Fruit fly (Drosophila melanogaster) whole organism, embryonic: Measurements from ENCODE around the gene Cyp313b1.

ENCODE experiments used
- CG11398 ChIP-seq: fragments of 200-800 bp; sonication (Bioruptor generic); optimal IDR thresholded peaks from 2 replicates; lab custom pipeline; 2016; ENCODE audit warnings: missing biosample characterization, missing genetic modification characterization
- CG11456 ChIP-seq: fragments of 200-800 bp; sonication (Bioruptor generic); IDR thresholded peaks from 3 replicates; pipeline ENCODE4 v1.3.6; 2022; ENCODE audit warnings: missing biosample characterization, missing genetic modification characterization
- CG11504 ChIP-seq: fragments of 200-800 bp; sonication (Bioruptor generic); optimal IDR thresholded peaks from 3 replicates; lab custom pipeline; 2019; ENCODE audit warnings: missing biosample characterization, mild to moderate bottlenecking, missing genetic modification characterization, moderate library complexity
- CG12071 ChIP-seq: fragments of 200-800 bp; sonication (Bioruptor generic); optimal IDR thresholded peaks from 3 replicates; lab custom pipeline; 2018; ENCODE audit warnings: missing biosample characterization, mild to moderate bottlenecking, missing genetic modification characterization
- CG12219 ChIP-seq: fragments of 200-800 bp; sonication (Bioruptor generic); optimal IDR thresholded peaks from 3 replicates; lab custom pipeline; 2018; ENCODE audit warnings: missing biosample characterization, mild to moderate bottlenecking, missing genetic modification characterization
- CG1233 ChIP-seq: fragments of 200-800 bp; sonication (Bioruptor generic); optimal IDR thresholded peaks from 4 replicates; lab custom pipeline; 2018; ENCODE audit warnings: missing biosample characterization, mild to moderate bottlenecking, missing genetic modification characterization
- CG12659 ChIP-seq: fragments of 200-800 bp; sonication (Bioruptor generic); optimal IDR thresholded peaks from 3 replicates; lab custom pipeline; 2017; ENCODE audit warnings: mild to moderate bottlenecking, missing biosample characterization, missing genetic modification reagents, missing genetic modification characterization
- CG17385 ChIP-seq: fragments of 200-800 bp; sonication (Bioruptor generic); optimal IDR thresholded peaks from 3 replicates; lab custom pipeline; 2018; ENCODE audit warnings: missing biosample characterization, mild to moderate bottlenecking, missing genetic modification characterization
- CG18476 ChIP-seq: fragments of 200-800 bp; sonication (Bioruptor generic); optimal IDR thresholded peaks from 2 replicates; lab custom pipeline; 2016; ENCODE audit warnings: missing biosample characterization, mild to moderate bottlenecking, missing genetic modification characterization
- CG33557 ChIP-seq: fragments of 200-800 bp; sonication (Bioruptor generic); optimal IDR thresholded peaks from 2 replicates; lab custom pipeline; 2019; ENCODE audit warnings: missing biosample characterization, mild to moderate bottlenecking, missing genetic modification characterization, moderate library complexity
- CG34376 ChIP-seq: fragments of 200-800 bp; sonication (Bioruptor generic); optimal IDR thresholded peaks from 2 replicates; lab custom pipeline; 2018; ENCODE audit warnings: missing biosample characterization, mild to moderate bottlenecking, missing genetic modification characterization
- CG5953 ChIP-seq: fragments of 200-800 bp; sonication (Bioruptor generic); IDR thresholded peaks from 2 replicates; pipeline ENCODE4 v1.3.6; 2022; ENCODE audit warnings: missing biosample characterization, missing genetic modification characterization
- CG6272 ChIP-seq: fragments of 200-800 bp; sonication (Bioruptor generic); IDR thresholded peaks from 2 replicates; pipeline ENCODE4 v1.3.6; 2022; ENCODE audit warnings: missing biosample characterization, missing genetic modification characterization
- CG7556 ChIP-seq: fragments of 200-800 bp; sonication (Bioruptor generic); optimal IDR thresholded peaks from 2 replicates; lab custom pipeline; 2017; ENCODE audit warnings: missing biosample characterization, mild to moderate bottlenecking, missing genetic modification characterization
- CG7786 ChIP-seq: fragments of 200-800 bp; sonication (Bioruptor generic); optimal IDR thresholded peaks from 2 replicates; lab custom pipeline; 2016; ENCODE audit warnings: missing biosample characterization, missing genetic modification characterization
- CG8290 ChIP-seq, 3 experiments: fragments of 200-800 bp; sonication (Bioruptor generic); optimal IDR thresholded peaks; 2 replicates each; lab custom pipeline; 2016 to 2019; ENCODE audit warnings: missing biosample characterization in 3 of 3, missing genetic modification characterization in 3 of 3, mild to moderate bottlenecking in 2 of 3, moderate library complexity in 1 of 3
- CG8388 ChIP-seq: fragments of 200-800 bp; sonication (Bioruptor generic); optimal IDR thresholded peaks from 2 replicates; lab custom pipeline; 2019; ENCODE audit warnings: missing biosample characterization, mild to moderate bottlenecking, missing genetic modification characterization, moderate library complexity
- CG9876 ChIP-seq: fragments of 200-800 bp; sonication (Bioruptor generic); optimal IDR thresholded peaks from 2 replicates; lab custom pipeline; 2016; ENCODE audit warnings: missing biosample characterization, missing genetic modification characterization
- D19B ChIP-seq: fragments of 200-800 bp; sonication (Bioruptor generic); optimal IDR thresholded peaks from 2 replicates; lab custom pipeline; 2017; ENCODE audit warnings: missing biosample characterization, mild to moderate bottlenecking, missing genetic modification characterization
- Dad ChIP-seq: fragments of 200-800 bp; sonication (Bioruptor generic); optimal IDR thresholded peaks from 3 replicates; lab custom pipeline; 2016; ENCODE audit warnings: missing biosample characterization, missing genetic modification characterization
- Dip3 ChIP-seq: fragments of 200-800 bp; sonication (Bioruptor generic); optimal IDR thresholded peaks from 3 replicates; lab custom pipeline; 2016; ENCODE audit warnings: missing biosample characterization, missing genetic modification characterization
- Dref ChIP-seq: fragments of 200-800 bp; sonication (Bioruptor generic); IDR thresholded peaks from 2 replicates; pipeline ENCODE4 v1.3.6; 2022; ENCODE audit warnings: missing biosample characterization, missing genetic modification characterization
- ERR ChIP-seq: fragments of 200-800 bp; sonication (Bioruptor generic); optimal IDR thresholded peaks from 2 replicates; lab custom pipeline; 2016; ENCODE audit warnings: missing biosample characterization, missing genetic modification characterization
- Eip74EF ChIP-seq, 2 experiments: fragments of 200-800 bp in 1 of 2; fragments of >200 bp in 1 of 2; sonication (Bioruptor generic) in 1 of 2; optimal IDR thresholded peaks; 2 replicates each; lab custom pipeline; 2017 to 2019; ENCODE audit warnings: missing biosample characterization in 2 of 2, missing genetic modification characterization in 2 of 2, mild to moderate bottlenecking in 1 of 2, moderate library complexity in 1 of 2
- HHEX ChIP-seq: fragments of 200-800 bp; sonication (Bioruptor generic); optimal IDR thresholded peaks from 3 replicates; lab custom pipeline; 2017; ENCODE audit warnings: missing biosample characterization, mild to moderate bottlenecking, missing genetic modification characterization, missing genetic modification reagents
- Hr51 ChIP-seq, 2 experiments: fragments of 200-800 bp; sonication (Bioruptor generic); optimal IDR thresholded peaks; 2 replicates in 1 of 2; 3 replicates in 1 of 2; lab custom pipeline; 2016 to 2018; ENCODE audit warnings: missing biosample characterization in 2 of 2, missing genetic modification characterization in 2 of 2, mild to moderate bottlenecking in 1 of 2, moderate library complexity in 1 of 2
- Hr78 ChIP-seq, 2 experiments: fragments of 200-800 bp in 1 of 2; fragments of >200 bp in 1 of 2; sonication (Bioruptor generic) in 1 of 2; optimal IDR thresholded peaks; 2 replicates each; lab custom pipeline; 2017 to 2019; ENCODE audit warnings: missing biosample characterization in 2 of 2, missing genetic modification characterization in 2 of 2, mild to moderate bottlenecking in 1 of 2, moderate library complexity in 1 of 2
- Mes4 ChIP-seq: fragments of 200-800 bp; sonication (Bioruptor generic); optimal IDR thresholded peaks from 2 replicates; lab custom pipeline; 2016; ENCODE audit warnings: missing biosample characterization, missing genetic modification characterization
- Mrtf ChIP-seq: fragments of 200-800 bp; sonication (Bioruptor generic); IDR thresholded peaks from 3 replicates; pipeline ENCODE4 v1.3.6; 2022; ENCODE audit warnings: missing biosample characterization, missing genetic modification characterization
- Opbp ChIP-seq: fragments of 200-800 bp; sonication (Bioruptor generic); IDR thresholded peaks from 3 replicates; pipeline ENCODE4 v1.3.6; 2022; ENCODE audit warnings: missing biosample characterization, missing genetic modification characterization; ENCODE audit not compliant: partially characterized antibody
- Spps ChIP-seq: fragments of 200-800 bp; sonication (Bioruptor generic); optimal IDR thresholded peaks from 2 replicates; lab custom pipeline; 2018; ENCODE audit warnings: missing biosample characterization, mild to moderate bottlenecking, missing genetic modification characterization
- Xrp1 ChIP-seq: fragments of 200-800 bp; sonication (Bioruptor generic); IDR thresholded peaks from 2 replicates; pipeline ENCODE4 v1.3.6; 2022; ENCODE audit warnings: missing biosample characterization, missing genetic modification characterization
- az2 ChIP-seq: fragments of 200-800 bp; sonication (Bioruptor generic); optimal IDR thresholded peaks from 3 replicates; lab custom pipeline; 2016; ENCODE audit warnings: missing biosample characterization, missing genetic modification characterization
- bigmax ChIP-seq: fragments of 200-800 bp; sonication (Bioruptor generic); optimal IDR thresholded peaks from 2 replicates; lab custom pipeline; 2018; ENCODE audit warnings: missing biosample characterization, mild to moderate bottlenecking, missing genetic modification characterization
- bsh ChIP-seq, 2 experiments: fragments of 200-800 bp; sonication (Bioruptor generic); optimal IDR thresholded peaks; 2 replicates each; lab custom pipeline; 2017 to 2018; ENCODE audit warnings: mild to moderate bottlenecking in 2 of 2, missing biosample characterization in 2 of 2, missing genetic modification characterization in 2 of 2, moderate library complexity in 1 of 2
- chm ChIP-seq: fragments of 200-800 bp; sonication (Bioruptor generic); IDR thresholded peaks from 2 replicates; pipeline ENCODE4 v1.3.6; 2022; ENCODE audit warnings: missing biosample characterization, missing genetic modification characterization
- da ChIP-seq: fragments of 200-800 bp; sonication (Bioruptor generic); optimal IDR thresholded peaks from 2 replicates; lab custom pipeline; 2016; ENCODE audit warnings: missing biosample characterization, missing genetic modification characterization
- dm ChIP-seq: fragments of 200-800 bp; sonication (Bioruptor generic); optimal IDR thresholded peaks from 3 replicates; lab custom pipeline; 2016; ENCODE audit warnings: missing biosample characterization, missing genetic modification characterization
- gce ChIP-seq: fragments of 200-800 bp; sonication (Bioruptor generic); IDR thresholded peaks from 3 replicates; pipeline ENCODE4 v1.3.6; 2022; ENCODE audit warnings: missing biosample characterization, missing genetic modification characterization
- org-1 ChIP-seq: fragments of 200-800 bp; sonication (Bioruptor generic); optimal IDR thresholded peaks from 2 replicates; lab custom pipeline; 2017; ENCODE audit warnings: missing biosample characterization, missing genetic modification characterization
- otp ChIP-seq: fragments of 200-800 bp; sonication (Bioruptor generic); IDR thresholded peaks from 3 replicates; pipeline ENCODE4, ENCODE4 v1.3.6; 2022; ENCODE audit warnings: missing biosample characterization, missing genetic modification characterization
- pros ChIP-seq: fragments of 200-800 bp; sonication (Bioruptor generic); optimal IDR thresholded peaks from 3 replicates; lab custom pipeline; 2019; ENCODE audit warnings: missing biosample characterization, mild to moderate bottlenecking, missing genetic modification characterization, moderate library complexity
- schlank ChIP-seq: fragments of 200-800 bp; sonication (Bioruptor generic); optimal IDR thresholded peaks from 2 replicates; lab custom pipeline; 2018; ENCODE audit warnings: missing biosample characterization, mild to moderate bottlenecking, missing genetic modification characterization
- sens ChIP-seq: fragments of 200-800 bp; sonication (Bioruptor generic); peaks from one replicate; lab custom pipeline; 2016; ENCODE audit warnings: missing biosample characterization, missing genetic modification characterization
- stc ChIP-seq: fragments of 200-800 bp; sonication (Bioruptor generic); IDR thresholded peaks from 2 replicates; pipeline ENCODE4 v1.3.6; 2022; ENCODE audit warnings: missing biosample characterization, missing genetic modification characterization
- stwl ChIP-seq: fragments of 200-800 bp; sonication (Bioruptor generic); optimal IDR thresholded peaks from 3 replicates; lab custom pipeline; 2018; ENCODE audit warnings: missing biosample characterization, mild to moderate bottlenecking, missing genetic modification characterization, moderate library complexity
- wdn ChIP-seq: fragments of 200-800 bp; sonication (Bioruptor generic); IDR thresholded peaks from 2 replicates; pipeline ENCODE4 v1.3.6; 2022; ENCODE audit warnings: missing biosample characterization, missing genetic modification characterization

The Cyp313b1 gene

DNA sequence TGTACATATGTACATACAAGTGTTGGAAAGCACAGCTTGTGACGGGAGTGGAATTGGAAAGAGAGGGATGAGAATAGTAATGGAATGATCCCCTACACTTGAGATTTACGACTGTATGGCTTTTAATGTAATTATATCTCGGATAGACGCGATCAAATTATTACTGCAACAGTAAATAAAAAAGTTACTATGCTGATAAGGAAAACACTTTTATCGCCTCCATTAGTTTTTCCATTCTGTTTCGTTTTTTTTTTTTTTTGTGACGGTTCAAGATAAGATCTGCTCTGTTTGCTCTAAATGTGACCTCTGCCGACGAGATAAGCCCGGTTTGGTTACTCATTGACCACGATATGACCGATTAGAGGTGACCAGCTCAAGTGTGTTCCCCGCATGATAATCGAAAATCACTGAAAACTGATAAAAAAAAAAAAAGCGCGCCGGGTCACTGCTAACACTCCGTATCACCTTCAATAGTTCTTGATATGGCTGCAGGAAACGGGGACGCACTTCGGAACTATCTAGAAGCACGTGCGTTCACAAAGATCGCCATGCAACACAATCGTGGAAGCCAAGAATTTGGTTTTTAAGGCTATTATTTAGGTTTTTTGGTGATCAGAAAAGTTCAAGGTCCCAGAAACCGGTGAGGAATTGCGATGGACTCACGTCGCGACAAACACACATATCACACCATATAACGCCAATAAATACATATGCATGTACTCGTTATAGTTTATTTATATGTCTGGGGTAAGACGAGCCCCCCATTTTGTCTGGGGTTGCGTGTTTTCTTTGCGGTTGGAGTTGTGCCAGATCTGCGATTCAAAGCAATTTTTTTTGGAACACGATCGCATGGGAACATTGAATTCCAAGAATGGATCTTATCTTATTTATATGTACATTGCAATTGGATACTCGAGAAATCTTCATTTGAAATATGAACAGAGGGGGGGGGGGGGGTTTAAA is 25.4 kb upstream of the Cyp313b1 start, which contains the start of gene p (continued):
- TF ChIP-seq wdn (GFP tag; lab: Robert Waterston, UW): 0 out of 2 replicates have a peak, but pooled peaks have one; percentile 21
- TF ChIP-seq otp (GFP tag; lab: Robert Waterston, UW): no peak
- peak; percentile 27 for TF ChIP-seq CG9876 (GFP tag; lab: Kevin White, UChicago)
- TF ChIP-seq Hr51 (GFP tag; optimal IDR thresholded peaks at IDR 0.05; lab: Kevin White, UChicago): peak in 1 of 2 experiments; percentile 43
- peak; percentile 26 for TF ChIP-seq az2 (GFP tag; lab: Kevin White, UChicago)
- TF ChIP-seq CG8388 (GFP tag; lab: Kevin White, UChicago): no peak
- peak; percentile 91 for TF ChIP-seq CG34376
- peak; percentile 34 for TF ChIP-seq CG1233
- peak; percentile 3; the same call in 1 of the 2 replicates for TF ChIP-seq CG5953 (GFP tag; lab: Robert Waterston, UW)
- no peak for TF ChIP-seq dm
- TF ChIP-seq sens: peak; percentile 90
- 0 out of 2 replicates have a peak, but pooled peaks have one; percentile 32 for TF ChIP-seq chm
- TF ChIP-seq gce (GFP tag; lab: Robert Waterston, UW): no peak
- TF ChIP-seq stc (GFP tag; lab: Robert Waterston, UW): 0 out of 2 replicates have a peak, but pooled peaks have one; percentile 21
- TF ChIP-seq Dip3 (GFP tag; lab: Kevin White, UChicago): peak; percentile 30
- TF ChIP-seq Hr78 (GFP tag; optimal IDR thresholded peaks at IDR 0.05; lab: Kevin White, UChicago): peak in 1 of 2 experiments; percentile 98
- TF ChIP-seq D19B (GFP tag; lab: Kevin White, UChicago): peak; percentile 18
- TF ChIP-seq CG6272 (GFP tag; lab: Robert Waterston, UW): no peak
- no peak for TF ChIP-seq da (GFP tag; lab: Kevin White, UChicago)
- peak; percentile 25 for TF ChIP-seq CG7786 (GFP tag; lab: Kevin White, UChicago)
- TF ChIP-seq CG33557 (GFP tag; lab: Kevin White, UChicago): peak; percentile 63
- TF ChIP-seq CG12071: peak; percentile 34
- peak; percentile 49 for TF ChIP-seq CG11504
- no peak for TF ChIP-seq Dref (GFP tag; lab: Robert Waterston, UW)
- TF ChIP-seq ERR (GFP tag; lab: Kevin White, UChicago): no peak
- TF ChIP-seq CG18476 (GFP tag; lab: Kevin White, UChicago): peak; percentile 27
- peak; percentile 37 for TF ChIP-seq Dad (GFP tag; lab: Kevin White, UChicago)
- no peak for TF ChIP-seq bigmax (GFP tag; lab: Kevin White, UChicago)
- no peak for TF ChIP-seq Mrtf
- peak; percentile 9 for TF ChIP-seq org-1 (GFP tag; lab: Kevin White, UChicago)
- peak; percentile 4 for TF ChIP-seq CG11398 (GFP tag; lab: Kevin White, UChicago)
- TF ChIP-seq CG12659: peak; percentile 43
- TF ChIP-seq CG7556 (GFP tag; lab: Kevin White, UChicago): peak; percentile 61
- no peak for TF ChIP-seq Spps (tag; lab: Kevin White, UChicago)
- peak; percentile 3 for TF ChIP-seq CG12219
- 0 out of 3 replicates have a peak, but pooled peaks have one; percentile 61 for TF ChIP-seq CG11456 (GFP tag; lab: Robert Waterston, UW)
- TF ChIP-seq Eip74EF (GFP tag; optimal IDR thresholded peaks at IDR 0.05; lab: Kevin White, UChicago): peak in 1 of 2 experiments; percentile 50
- TF ChIP-seq HHEX (GFP tag; lab: Kevin White, UChicago): peak; percentile 54
- peak in 1 of 2 experiments; percentile 50 for TF ChIP-seq bsh (GFP tag; optimal IDR thresholded peaks at IDR 0.05; lab: Kevin White, UChicago)
- TF ChIP-seq stwl (tag; lab: Kevin White, UChicago): peak; percentile 50
- peak; percentile 47 for TF ChIP-seq schlank (tag; lab: Kevin White, UChicago)
- TF ChIP-seq Opbp (GFP tag; lab: Robert Waterston, UW): no peak
- no peak for TF ChIP-seq Mes4 (GFP tag; lab: Kevin White, UChicago)
- peak; percentile 57 for TF ChIP-seq CG8290 (GFP tag; optimal IDR thresholded peaks at IDR 0.05; lab: Kevin White, UChicago)
- TF ChIP-seq CG8290 (tag; optimal IDR thresholded peaks at IDR 0.05; lab: Kevin White, UChicago): peak in 1 of 2 experiments; percentile 71
- TF ChIP-seq Xrp1 (GFP tag; lab: Robert Waterston, UW): peak; percentile 66
- peak; percentile 36 for TF ChIP-seq CG17385 (GFP tag; lab: Kevin White, UChicago)
- no peak for TF ChIP-seq pros
